Fruit fly (Drosophila melanogaster) whole organism, embryonic: ENCODE measurements around the gene sphinx1.

Experiments
- CG12219 ChIP-seq: fragments of 200-800 bp; sonication (Bioruptor generic); optimal IDR thresholded peaks from 3 replicates; lab custom pipeline; 2018; ENCODE audit warnings: missing biosample characterization, mild to moderate bottlenecking, missing genetic modification characterization
- CG16863 ChIP-seq: fragments of 200-800 bp; sonication (Bioruptor generic); optimal IDR thresholded peaks from 3 replicates; lab custom pipeline; 2016; ENCODE audit warnings: missing biosample characterization, missing genetic modification characterization
- btn ChIP-seq: fragments of 200-800 bp; sonication (Bioruptor generic); optimal IDR thresholded peaks from 2 replicates; lab custom pipeline; 2016; ENCODE audit warnings: missing biosample characterization, missing genetic modification characterization
- oc ChIP-seq: fragments of 200-800 bp; sonication (Bioruptor generic); optimal IDR thresholded peaks from 2 replicates; lab custom pipeline; 2018; ENCODE audit warnings: missing biosample characterization, mild to moderate bottlenecking, missing genetic modification characterization, moderate library complexity
- salm ChIP-seq: fragments of 200-800 bp; sonication (Bioruptor generic); optimal IDR thresholded peaks from 2 replicates; lab custom pipeline; 2018; ENCODE audit warnings: missing biosample characterization, mild to moderate bottlenecking, missing genetic modification characterization
- scrt ChIP-seq: fragments of 200-800 bp; sonication (Bioruptor generic); optimal IDR thresholded peaks from 2 replicates; lab custom pipeline; 2018; ENCODE audit warnings: missing biosample characterization, mild to moderate bottlenecking, missing genetic modification characterization, moderate library complexity

dm6 chr3L:7390004-7390403 is 49.2 kb downstream of the sphinx1 start:
- TF ChIP-seq CG16863 (no peak), scrt (no peak), salm (tag; lab: Kevin White, UChicago) (no peak), btn (GFP tag; lab: Kevin White, UChicago) (no peak), CG12219 (GFP tag; lab: Kevin White, UChicago) (no peak), oc (tag; lab: Kevin White, UChicago) (no peak)
